Worm (Caenorhabditis elegans): ENCODE measurements around the gene AH9.1.

ce11 chrX:2233929-2234328, 12.9 kb downstream of the AH9.1 start, which contains the start of gene T14F9.2:
- TF ChIP-seq cebp-2 (GFP tag; IDR thresholded peaks at IDR 0.05) = no peak
- TF ChIP-seq unc-62 (GFP tag; optimal IDR thresholded peaks at IDR 0.05) = no peak
- TF ChIP-seq chd-7 (tag; optimal IDR thresholded peaks at IDR 0.05) = no peak
